Worm (Caenorhabditis elegans) whole organism, L1 larva: Measurements from ENCODE around the gene lips-12.

Experiments
- alr-1 ChIP-seq: fragments of 200-800 bp; sonication (Bioruptor generic); optimal IDR thresholded peaks from 2 replicates; lab custom pipeline; 2018; ENCODE audit warnings: borderline replicate concordance, mild to moderate bottlenecking, missing genetic modification characterization, missing compliant biosample characterization
- dpl-1 ChIP-seq, 3 experiments: fragments of 150-350 bp in 2 of 3; sonication (generic microtip) in 1 of 3; optimal IDR thresholded peaks; 2 replicates each; lab custom pipeline; 2014 to 2017; ENCODE audit warnings: missing biosample characterization in 3 of 3, missing genetic modification characterization in 3 of 3, missing genetic modification reagents in 3 of 3
- dsc-1 ChIP-seq: sonication (generic microtip); optimal IDR thresholded peaks from 2 replicates; lab custom pipeline; 2016; ENCODE audit warnings: mild to moderate bottlenecking, missing genetic modification characterization, missing compliant biosample characterization
- egl-27 ChIP-seq, 2 experiments: fragments of 150-350 bp in 1 of 2; sonication (generic microtip); optimal IDR thresholded peaks; 3 replicates each; lab custom pipeline; 2017 to 2018; ENCODE audit warnings: missing biosample characterization in 2 of 2, missing genetic modification characterization in 2 of 2, missing genetic modification reagents in 2 of 2
- fkh-4 ChIP-seq: sonication (generic microtip); optimal IDR thresholded peaks from 2 replicates; lab custom pipeline; 2016; ENCODE audit warnings: missing compliant biosample characterization, missing genetic modification characterization, borderline replicate concordance
- fos-1 ChIP-seq: fragments of 150-350 bp; optimal IDR thresholded peaks from 2 replicates; lab custom pipeline; 2014; ENCODE audit warnings: missing biosample characterization, missing genetic modification characterization
- lin-15B ChIP-seq: fragments of 150-350 bp; sonication (generic microtip); optimal IDR thresholded peaks from 3 replicates; lab custom pipeline; 2014; ENCODE audit warnings: missing biosample characterization, missing genetic modification characterization
- mdl-1 ChIP-seq, 2 experiments: fragments of 150-350 bp; optimal IDR thresholded peaks; 2 replicates each; lab custom pipeline; 2014 to 2017; ENCODE audit warnings: missing biosample characterization in 2 of 2, missing genetic modification characterization in 2 of 2, inconsistent platforms in 1 of 2
- nhr-47 ChIP-seq: sonication (generic microtip); optimal IDR thresholded peaks from 2 replicates; lab custom pipeline; 2016; ENCODE audit warnings: mild to moderate bottlenecking, missing genetic modification characterization, moderate library complexity, missing compliant biosample characterization
- nhr-85 ChIP-seq: sonication (generic microtip); peaks from one replicate; lab custom pipeline; 2016; ENCODE audit warnings: missing genetic modification characterization, inconsistent platforms, missing compliant biosample characterization
- pax-3 ChIP-seq: fragments of 200-800 bp; sonication (Bioruptor generic); optimal IDR thresholded peaks from 2 replicates; lab custom pipeline; 2018; ENCODE audit warnings: mild to moderate bottlenecking, missing genetic modification characterization, moderate library complexity, missing compliant biosample characterization
- sptf-1 ChIP-seq: fragments of 150-350 bp; optimal IDR thresholded peaks from 2 replicates; lab custom pipeline; 2014; ENCODE audit warnings: missing biosample characterization, missing genetic modification characterization
- vab-15 ChIP-seq: sonication (generic microtip); optimal IDR thresholded peaks from 2 replicates; lab custom pipeline; 2017; ENCODE audit warnings: missing genotype, mild to moderate bottlenecking, missing genetic modification characterization, missing compliant biosample characterization

lips-12 gene

ce11 chrII:1063926-1064325, 50.1 kb downstream of the lips-12 start:
- no peak for TF ChIP-seq dsc-1 (tag; lab: Kevin White, UChicago)
- no peak for TF ChIP-seq sptf-1 (tag; lab: Kevin White, UChicago)
- no peak for TF ChIP-seq nhr-47
- TF ChIP-seq dpl-1 (GFP tag; optimal IDR thresholded peaks at IDR 0.05; lab: Kevin White, UChicago): no peak
- TF ChIP-seq fkh-4 (tag; lab: Kevin White, UChicago): no peak
- no peak for TF ChIP-seq vab-15 (tag; lab: Kevin White, UChicago)
- TF ChIP-seq mdl-1 (tag; optimal IDR thresholded peaks at IDR 0.05; lab: Kevin White, UChicago): no peak
- no peak for TF ChIP-seq pax-3
- no peak for TF ChIP-seq alr-1 (tag; lab: Kevin White, UChicago)
- TF ChIP-seq fos-1 (tag; lab: Kevin White, UChicago): no peak
- no peak for TF ChIP-seq lin-15B (tag; lab: Kevin White, UChicago)
- no peak for TF ChIP-seq egl-27 (tag; optimal IDR thresholded peaks at IDR 0.05; lab: Kevin White, UChicago)
- TF ChIP-seq nhr-85: no peak
